Worm (Caenorhabditis elegans) whole organism, L1 larva: ENCODE data around the gene acdh-11.

Experiments
- alr-1 ChIP-seq: fragments of 200-800 bp; sonication (Bioruptor generic); optimal IDR thresholded peaks from 2 replicates; lab custom pipeline; 2018; ENCODE audit warnings: borderline replicate concordance, mild to moderate bottlenecking, missing genetic modification characterization, missing compliant biosample characterization
- fos-1 ChIP-seq: fragments of 150-350 bp; optimal IDR thresholded peaks from 2 replicates; lab custom pipeline; 2014; ENCODE audit warnings: missing biosample characterization, missing genetic modification characterization
- hlh-17 ChIP-seq: fragments of 200-800 bp; sonication (Bioruptor generic); optimal IDR thresholded peaks from 2 replicates; lab custom pipeline; 2018; ENCODE audit warnings: missing genetic modification characterization, mild to moderate bottlenecking, missing compliant biosample characterization, moderate library complexity, borderline replicate concordance
- nhr-11 ChIP-seq: fragments of 150-350 bp; optimal IDR thresholded peaks from 2 replicates; lab custom pipeline; 2014; ENCODE audit warnings: missing biosample characterization, missing genetic modification characterization
- nhr-28 ChIP-seq: fragments of 150-350 bp; optimal IDR thresholded peaks from 2 replicates; lab custom pipeline; 2014; ENCODE audit warnings: missing biosample characterization, missing genetic modification characterization
- pag-3 ChIP-seq: sonication (generic microtip); optimal IDR thresholded peaks from 2 replicates; lab custom pipeline; 2017; ENCODE audit warnings: missing genetic modification characterization, mild to moderate bottlenecking, missing compliant biosample characterization, antibody characterized with exemption, borderline replicate concordance; ENCODE audit not compliant: insufficient read depth
- pqm-1 ChIP-seq: sonication (generic microtip); optimal IDR thresholded peaks from 3 replicates; lab custom pipeline; 2017; ENCODE audit warnings: missing biosample characterization, missing genetic modification characterization
- skn-1 ChIP-seq: fragments of 150-350 bp; optimal IDR thresholded peaks from 2 replicates; lab custom pipeline; 2014; ENCODE audit warnings: missing biosample characterization, missing genetic modification characterization
- unc-30 ChIP-seq: sonication (generic microtip); optimal IDR thresholded peaks from 2 replicates; lab custom pipeline; 2017; ENCODE audit warnings: missing biosample characterization, missing genetic modification characterization
- unc-98 ChIP-seq: fragments of 200-800 bp; sonication (Bioruptor generic); IDR thresholded peaks from 2 replicates; pipeline ENCODE4 v1.3.6; 2022; ENCODE audit warnings: missing genetic modification characterization, missing compliant biosample characterization
- ztf-11 ChIP-seq, 2 experiments: sonication (generic microtip); optimal IDR thresholded peaks; 2 replicates each; lab custom pipeline; 2016 to 2017; ENCODE audit warnings: missing genetic modification characterization in 2 of 2, missing biosample characterization in 1 of 2, missing compliant biosample characterization in 1 of 2

ce11 chrIII:10537558-10537957, 28.5 kb upstream of the acdh-11 start:
- TF ChIP-seq nhr-28 (tag; lab: Kevin White, UChicago) (no peak), unc-30 (no peak), nhr-11 (tag; lab: Kevin White, UChicago) (no peak), unc-98 (no peak), ztf-11 (tag; optimal IDR thresholded peaks at IDR 0.05; lab: Kevin White, UChicago) (no peak), fos-1 (no peak), alr-1 (tag; lab: Kevin White, UChicago) (no peak), pag-3 (tag; lab: Kevin White, UChicago) (no peak), skn-1 (tag; lab: Kevin White, UChicago) (no peak), hlh-17 (GFP tag; lab: Kevin White, UChicago) (no peak), pqm-1 (tag; lab: Kevin White, UChicago) (no peak)
